Worm (Caenorhabditis elegans) whole organism, mixed stage, embryonic: ENCODE measurements around the gene kin-5.

Experiments used
- blmp-1 ChIP-seq: fragments of 150-350 bp; optimal IDR thresholded peaks from 2 replicates; lab custom pipeline; 2014; ENCODE audit warnings: missing biosample characterization, missing genetic modification characterization
- ceh-43 ChIP-seq: fragments of 200-800 bp; sonication (Bioruptor generic); optimal IDR thresholded peaks from 2 replicates; lab custom pipeline; 2018; ENCODE audit warnings: mild to moderate bottlenecking, missing genetic modification characterization, moderate library complexity, missing compliant biosample characterization
- ceh-83 ChIP-seq: fragments of 200-800 bp; sonication (Bioruptor generic); optimal IDR thresholded peaks from 2 replicates; lab custom pipeline; 2018; ENCODE audit warnings: mild to moderate bottlenecking, missing genetic modification characterization, missing compliant biosample characterization
- elt-3 ChIP-seq: fragments of 150-350 bp; optimal IDR thresholded peaks from 2 replicates; lab custom pipeline; 2014; ENCODE audit warnings: missing biosample characterization, missing genetic modification characterization
- flh-1 ChIP-seq: fragments of 200-800 bp; sonication (Bioruptor generic); optimal IDR thresholded peaks from 2 replicates; lab custom pipeline; 2018; ENCODE audit warnings: mild to moderate bottlenecking, missing genetic modification characterization, moderate library complexity, missing compliant biosample characterization
- ham-2 ChIP-seq: fragments of 200-800 bp; sonication (Bioruptor generic); optimal IDR thresholded peaks from 2 replicates; lab custom pipeline; 2018; ENCODE audit warnings: mild to moderate bottlenecking, missing genetic modification characterization, missing compliant biosample characterization
- lin-32 ChIP-seq: fragments of 200-800 bp; sonication (Bioruptor generic); optimal IDR thresholded peaks from 2 replicates; lab custom pipeline; 2018; ENCODE audit warnings: mild to moderate bottlenecking, missing genetic modification characterization, missing compliant biosample characterization
- nhr-12 ChIP-seq: fragments of 150-350 bp; optimal IDR thresholded peaks from 2 replicates; lab custom pipeline; 2014; ENCODE audit warnings: missing biosample characterization, missing genetic modification characterization
- snpc-4 ChIP-seq: fragments of 150-350 bp; optimal IDR thresholded peaks from 2 replicates; lab custom pipeline; 2014; ENCODE audit warnings: missing biosample characterization, missing genetic modification characterization
- tbx-8 ChIP-seq: fragments of 200-800 bp; sonication (Bioruptor generic); optimal IDR thresholded peaks from 2 replicates; lab custom pipeline; 2018; ENCODE audit warnings: mild to moderate bottlenecking, missing genetic modification characterization, moderate library complexity, missing compliant biosample characterization
- unc-120 ChIP-seq: sonication (generic microtip); optimal IDR thresholded peaks from 2 replicates; lab custom pipeline; 2017; ENCODE audit warnings: missing genetic modification characterization, missing compliant biosample characterization; ENCODE audit not compliant: poor library complexity, severe bottlenecking
- unc-39 ChIP-seq: fragments of 150-350 bp; optimal IDR thresholded peaks from 2 replicates; lab custom pipeline; 2014; ENCODE audit warnings: missing biosample characterization, missing genetic modification characterization
- unc-62 ChIP-seq: fragments of 150-350 bp; optimal IDR thresholded peaks from 2 replicates; lab custom pipeline; 2014; ENCODE audit warnings: missing biosample characterization, missing genetic modification reagents, missing genetic modification characterization

ce11 chrIV:10006792-10007191, 37.8 kb upstream of the kin-5 start, which contains the start of gene C47E12.13:
- no peak for TF ChIP-seq flh-1 (GFP tag; lab: Kevin White, UChicago)
- TF ChIP-seq snpc-4 (tag; lab: Kevin White, UChicago): no peak
- no peak for TF ChIP-seq unc-62 (GFP tag; lab: Kevin White, UChicago)
- no peak for TF ChIP-seq ham-2
- TF ChIP-seq tbx-8 (GFP tag; lab: Kevin White, UChicago): no peak
- no peak for TF ChIP-seq ceh-83 (GFP tag; lab: Kevin White, UChicago)
- TF ChIP-seq lin-32 (GFP tag; lab: Kevin White, UChicago): no peak
- TF ChIP-seq elt-3 (tag; lab: Kevin White, UChicago): no peak
- TF ChIP-seq unc-120 (tag; lab: Kevin White, UChicago): no peak
- no peak for TF ChIP-seq unc-39
- TF ChIP-seq nhr-12 (tag; lab: Kevin White, UChicago): no peak
- TF ChIP-seq ceh-43 (GFP tag; lab: Kevin White, UChicago): no peak
- no peak for TF ChIP-seq blmp-1 (tag; lab: Kevin White, UChicago)
